Worm (Caenorhabditis elegans): ENCODE data around the gene srp-7.

Gene srp-7

DNA sequence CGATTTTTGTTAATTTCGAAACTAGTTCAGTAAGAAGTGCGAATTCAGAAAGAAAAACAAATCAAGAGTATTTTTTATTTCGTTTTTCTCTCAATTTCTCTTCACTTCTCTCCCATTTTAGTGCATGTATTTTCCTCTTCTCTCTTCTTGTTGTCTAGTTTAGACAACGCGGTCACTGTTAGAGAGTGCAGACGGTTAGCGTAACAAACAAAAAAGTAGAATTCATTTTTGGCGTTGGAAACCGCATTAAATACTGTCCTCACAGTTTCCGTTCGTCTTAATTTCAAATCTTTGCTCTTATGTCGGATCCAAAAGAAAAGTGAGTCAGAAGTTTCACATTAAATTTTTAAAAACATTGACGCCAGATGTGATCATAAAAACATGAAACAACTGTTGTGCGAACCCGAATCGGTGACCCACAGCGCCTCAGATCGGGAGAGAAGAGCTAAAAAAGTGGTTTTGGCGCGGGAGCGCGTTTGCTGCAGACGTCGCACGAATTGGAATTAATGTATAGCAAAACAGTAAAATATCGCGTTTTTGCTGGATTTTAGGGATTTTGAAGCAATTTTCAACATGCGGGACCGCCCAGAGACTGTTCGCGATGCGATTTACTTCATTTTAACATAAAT is at the start of gene srp-7:
Gene srp-7 (plus strand): TSS at position 213 of the 629 bp plus-strand sequence.
- no peak for TF ChIP-seq tab-1 (GFP tag; IDR thresholded peaks at IDR 0.05)
- TF ChIP-seq klf-2 (GFP tag; conservative IDR thresholded peaks at IDR 0.05) = no peak
- TF ChIP-seq ref-1 (GFP tag; conservative IDR thresholded peaks at IDR 0.05) = no peak
- no peak for TF ChIP-seq T22C8.4 (GFP tag; IDR thresholded peaks at IDR 0.05)
- no peak for TF ChIP-seq flt-1 (GFP tag; IDR thresholded peaks at IDR 0.05)
- no peak for TF ChIP-seq ztf-23 (GFP tag; IDR thresholded peaks at IDR 0.05)
- TF ChIP-seq cog-1 (tag; optimal IDR thresholded peaks at IDR 0.05) = no peak
- TF ChIP-seq med-1 (GFP tag; optimal IDR thresholded peaks at IDR 0.05; ENCODE audit: insufficient read depth) = no peak
- TF ChIP-seq ztf-29 (GFP tag; IDR thresholded peaks at IDR 0.05) = no peak

DNA sequence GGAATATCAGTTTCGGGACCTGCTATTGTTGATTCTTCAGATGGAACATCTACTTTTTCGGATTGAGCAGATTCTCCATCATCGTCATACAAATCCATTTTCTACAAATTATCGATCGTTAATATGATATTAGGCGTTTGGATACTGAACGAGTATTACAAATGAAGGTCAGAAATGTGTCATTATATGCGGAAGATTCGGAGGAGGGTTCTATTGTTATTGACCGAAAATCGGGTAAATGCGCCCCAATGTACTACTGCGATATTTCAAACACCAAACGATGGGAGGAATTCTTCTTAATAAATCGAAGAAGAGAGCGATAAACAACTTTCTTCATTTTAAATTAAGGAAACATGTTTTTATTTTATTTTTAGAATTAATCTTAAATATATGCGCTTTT is 49.7 kb upstream of the srp-7 start, which contains the start of gene spr-1:
Gene spr-1 (minus strand): TSS at position 101 of the 400 bp plus-strand sequence.
- TF ChIP-seq ztf-23 (GFP tag; IDR thresholded peaks at IDR 0.05) (no peak), med-1 (GFP tag; optimal IDR thresholded peaks at IDR 0.05; ENCODE audit: insufficient read depth) (no peak), ztf-29 (GFP tag; IDR thresholded peaks at IDR 0.05) (no peak), cog-1 (tag; optimal IDR thresholded peaks at IDR 0.05) (no peak), tab-1 (GFP tag; IDR thresholded peaks at IDR 0.05) (no peak)

DNA sequence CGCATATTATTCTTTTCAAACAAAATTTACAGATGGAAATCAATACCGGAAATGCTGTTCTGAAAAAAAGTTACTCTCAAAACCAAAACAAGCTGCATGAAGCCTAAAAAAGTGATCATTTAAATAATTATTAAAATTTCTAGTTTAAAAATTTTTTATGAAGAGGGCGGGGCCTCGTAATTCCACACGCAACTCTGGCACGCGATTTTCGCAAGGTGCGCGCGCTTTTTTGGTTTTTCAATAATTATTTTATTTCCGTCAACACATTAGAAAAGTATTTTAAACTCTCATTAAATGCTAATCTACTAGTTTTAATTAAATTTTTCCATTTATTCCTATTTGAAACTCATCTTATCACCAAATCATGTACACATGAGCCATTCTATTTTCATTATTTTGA is 49.2 kb upstream of the srp-7 start:
- no peak for TF ChIP-seq med-1 (GFP tag; optimal IDR thresholded peaks at IDR 0.05; ENCODE audit: insufficient read depth)
- no peak for TF ChIP-seq ztf-23 (GFP tag; IDR thresholded peaks at IDR 0.05)
- no peak for TF ChIP-seq flt-1 (GFP tag; IDR thresholded peaks at IDR 0.05)
- no peak for TF ChIP-seq T22C8.4 (GFP tag; IDR thresholded peaks at IDR 0.05)
- no peak for TF ChIP-seq ref-1 (GFP tag; conservative IDR thresholded peaks at IDR 0.05)
- TF ChIP-seq klf-2 (GFP tag; conservative IDR thresholded peaks at IDR 0.05) = no peak
- no peak for TF ChIP-seq tab-1 (GFP tag; IDR thresholded peaks at IDR 0.05)
- TF ChIP-seq cog-1 (tag; optimal IDR thresholded peaks at IDR 0.05) = no peak
- no peak for TF ChIP-seq ztf-29 (GFP tag; IDR thresholded peaks at IDR 0.05)

DNA sequence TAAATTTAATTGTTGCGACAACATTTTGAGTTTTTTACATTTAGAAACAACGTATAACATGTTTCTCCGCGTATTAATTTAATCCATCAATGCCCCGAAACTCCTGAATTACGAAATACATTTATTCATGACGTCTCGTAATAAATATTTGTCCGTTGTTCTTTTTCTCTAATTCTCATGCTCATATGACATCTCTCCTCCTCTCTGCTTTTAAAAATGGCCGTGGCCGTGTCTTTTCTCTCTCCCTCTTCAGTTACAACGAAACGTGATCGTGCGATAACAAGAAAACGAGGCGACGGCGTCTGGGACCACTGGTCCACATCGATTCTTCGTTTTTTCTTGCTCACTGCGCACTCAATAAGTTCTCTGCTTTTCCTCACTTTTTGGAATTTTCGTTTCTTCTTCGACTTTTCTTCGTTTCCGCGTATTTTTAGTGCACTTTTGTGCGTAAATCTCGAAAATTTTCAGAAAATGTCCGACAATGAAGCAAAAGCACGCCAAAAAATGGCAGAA is 48.7 kb upstream of the srp-7 start, which contains the start of gene snap-1:
Gene snap-1 (plus strand): TSS at position 463 of the 513 bp plus-strand sequence.
- no peak for TF ChIP-seq T22C8.4 (GFP tag; IDR thresholded peaks at IDR 0.05)
- TF ChIP-seq flt-1 (GFP tag; IDR thresholded peaks at IDR 0.05) = no peak
- no peak for TF ChIP-seq ztf-23 (GFP tag; IDR thresholded peaks at IDR 0.05)
- TF ChIP-seq cog-1 (tag; optimal IDR thresholded peaks at IDR 0.05) = no peak

DNA sequence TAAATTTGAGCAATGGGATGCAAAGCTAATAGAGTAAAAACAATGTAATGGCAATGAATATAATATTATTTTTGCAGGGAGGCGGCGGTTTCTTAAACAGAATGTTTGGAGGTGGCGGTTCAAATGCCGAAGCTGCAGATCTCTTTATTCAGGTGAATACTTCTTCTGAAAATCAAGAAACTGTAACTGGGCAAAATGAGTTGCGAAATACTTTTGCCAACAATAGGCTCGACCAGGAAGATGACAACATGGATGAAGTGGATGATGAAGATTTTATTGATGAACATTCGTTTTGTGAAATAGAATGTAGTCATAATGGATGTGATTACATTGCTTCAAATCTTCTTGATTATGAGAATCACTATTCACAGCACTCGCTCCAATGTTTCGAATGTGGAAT is 48.1 kb upstream of the srp-7 start:
- TF ChIP-seq cog-1 (tag; optimal IDR thresholded peaks at IDR 0.05) = no peak
- TF ChIP-seq med-1 (GFP tag; optimal IDR thresholded peaks at IDR 0.05; ENCODE audit: insufficient read depth) = no peak
- TF ChIP-seq flt-1 (GFP tag; IDR thresholded peaks at IDR 0.05) = no peak
- no peak for TF ChIP-seq ztf-23 (GFP tag; IDR thresholded peaks at IDR 0.05)
- TF ChIP-seq T22C8.4 (GFP tag; IDR thresholded peaks at IDR 0.05) = no peak
- TF ChIP-seq ztf-29 (GFP tag; IDR thresholded peaks at IDR 0.05) = no peak
- TF ChIP-seq klf-2 (GFP tag; conservative IDR thresholded peaks at IDR 0.05) = no peak
- no peak for TF ChIP-seq ref-1 (GFP tag; conservative IDR thresholded peaks at IDR 0.05)
- no peak for TF ChIP-seq tab-1 (GFP tag; IDR thresholded peaks at IDR 0.05)

DNA sequence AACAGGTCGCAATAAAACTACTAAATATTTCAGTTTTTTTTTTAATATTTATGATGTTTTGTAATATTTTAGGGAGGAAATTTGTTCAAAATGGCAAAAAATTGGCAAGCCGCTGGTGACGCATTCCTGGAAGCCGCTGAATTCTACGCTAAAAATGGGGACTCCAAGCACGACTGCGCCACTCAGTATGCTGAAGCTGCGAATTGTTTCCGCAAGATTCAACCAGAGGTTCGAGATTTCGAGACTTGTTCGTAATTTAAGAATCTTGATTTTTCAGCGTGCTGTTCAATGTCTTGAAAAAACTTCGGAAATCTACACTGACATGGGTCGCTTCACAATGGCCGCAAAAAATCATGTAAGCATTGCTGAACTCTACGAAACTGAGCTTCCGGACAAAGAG is 47.3 kb upstream of the srp-7 start:
- no peak for TF ChIP-seq flt-1 (GFP tag; IDR thresholded peaks at IDR 0.05)
- no peak for TF ChIP-seq ref-1 (GFP tag; conservative IDR thresholded peaks at IDR 0.05)
- no peak for TF ChIP-seq tab-1 (GFP tag; IDR thresholded peaks at IDR 0.05)
- no peak for TF ChIP-seq ztf-23 (GFP tag; IDR thresholded peaks at IDR 0.05)
- TF ChIP-seq ztf-29 (GFP tag; IDR thresholded peaks at IDR 0.05) = no peak
- no peak for TF ChIP-seq cog-1 (tag; optimal IDR thresholded peaks at IDR 0.05)
- no peak for TF ChIP-seq med-1 (GFP tag; optimal IDR thresholded peaks at IDR 0.05; ENCODE audit: insufficient read depth)
- TF ChIP-seq klf-2 (GFP tag; conservative IDR thresholded peaks at IDR 0.05) = no peak
- no peak for TF ChIP-seq T22C8.4 (GFP tag; IDR thresholded peaks at IDR 0.05)

DNA sequence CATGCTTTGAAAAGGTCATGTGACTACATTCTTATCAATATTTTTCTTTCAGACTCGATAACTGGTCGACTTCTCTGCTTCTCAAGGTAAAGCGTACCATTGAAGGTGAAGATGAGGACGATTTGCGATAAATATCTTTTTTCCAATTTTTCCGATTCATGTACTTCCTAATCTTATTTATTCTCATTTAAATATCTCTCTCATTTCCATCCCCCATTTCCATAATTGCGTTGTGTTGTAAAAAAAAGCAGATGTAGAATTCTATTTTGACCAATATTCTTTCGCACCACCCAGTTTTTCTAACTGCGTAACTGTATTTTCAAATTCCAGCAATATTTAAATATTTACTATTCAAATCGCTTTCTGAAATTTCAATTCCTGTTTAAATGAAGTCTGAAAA is 46.0 kb upstream of the srp-7 start, which contains the start of gene D1014.4:
Gene D1014.4 (plus strand): TSS at position 301 of the 400 bp plus-strand sequence.
- TF ChIP-seq ztf-29 (GFP tag; IDR thresholded peaks at IDR 0.05) = no peak
- TF ChIP-seq T22C8.4 (GFP tag; IDR thresholded peaks at IDR 0.05) = no peak
- TF ChIP-seq cog-1 (tag; optimal IDR thresholded peaks at IDR 0.05) = no peak
- TF ChIP-seq klf-2 (GFP tag; conservative IDR thresholded peaks at IDR 0.05) = no peak
- no peak for TF ChIP-seq med-1 (GFP tag; optimal IDR thresholded peaks at IDR 0.05; ENCODE audit: insufficient read depth)
- TF ChIP-seq ztf-23 (GFP tag; IDR thresholded peaks at IDR 0.05) = no peak
- TF ChIP-seq ref-1 (GFP tag; conservative IDR thresholded peaks at IDR 0.05) = no peak
- no peak for TF ChIP-seq tab-1 (GFP tag; IDR thresholded peaks at IDR 0.05)

DNA sequence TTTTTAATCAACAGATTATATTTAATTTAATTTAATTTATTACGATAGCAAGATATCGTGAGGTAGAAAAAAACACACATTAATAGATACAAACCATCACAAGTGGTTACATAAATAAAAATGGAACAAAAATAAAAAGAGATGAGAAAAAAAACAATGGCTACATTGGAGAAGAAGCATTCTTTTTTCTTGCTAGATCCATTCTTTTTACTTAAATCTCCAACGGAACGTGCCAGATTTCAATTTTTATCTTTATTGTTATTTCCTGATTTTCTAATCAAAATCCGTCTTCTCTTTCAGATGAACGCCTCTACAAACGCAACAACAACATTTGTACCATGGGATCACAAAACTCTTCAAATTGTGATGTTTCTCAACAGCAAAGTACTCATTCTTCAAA is 35.3 kb upstream of the srp-7 start, which contains the start of gene D1014.2:
Gene D1014.2 (plus strand): TSS at position 301 of the 400 bp plus-strand sequence.
- TF ChIP-seq ztf-23 (GFP tag; IDR thresholded peaks at IDR 0.05) (no peak), ztf-29 (GFP tag; IDR thresholded peaks at IDR 0.05) (no peak), tab-1 (GFP tag; IDR thresholded peaks at IDR 0.05) (no peak), flt-1 (GFP tag; IDR thresholded peaks at IDR 0.05) (no peak), ref-1 (GFP tag; conservative IDR thresholded peaks at IDR 0.05) (no peak), med-1 (GFP tag; optimal IDR thresholded peaks at IDR 0.05; ENCODE audit: insufficient read depth) (no peak), cog-1 (tag; optimal IDR thresholded peaks at IDR 0.05) (no peak), klf-2 (GFP tag; conservative IDR thresholded peaks at IDR 0.05) (no peak)

DNA sequence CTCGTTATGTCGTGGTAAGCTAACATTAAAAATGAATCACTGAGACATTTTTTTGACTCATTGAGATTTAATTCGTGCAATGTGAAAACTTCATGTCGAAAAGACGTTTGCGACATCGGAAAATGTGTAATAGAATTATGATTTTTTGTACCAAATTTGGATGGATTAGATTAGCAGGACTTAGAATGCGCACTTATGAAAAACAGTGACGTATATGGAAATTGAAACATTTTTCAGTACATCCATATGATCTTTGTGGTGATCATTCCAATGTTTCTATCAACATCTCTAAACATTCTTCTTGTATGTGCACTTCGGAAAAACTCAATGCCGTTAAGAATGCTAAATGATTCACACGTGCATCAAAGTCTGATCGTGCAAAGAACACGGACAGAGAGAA is 34.4 kb upstream of the srp-7 start:
- no peak for TF ChIP-seq T22C8.4 (GFP tag; IDR thresholded peaks at IDR 0.05)
- no peak for TF ChIP-seq med-1 (GFP tag; optimal IDR thresholded peaks at IDR 0.05; ENCODE audit: insufficient read depth)
- TF ChIP-seq ztf-29 (GFP tag; IDR thresholded peaks at IDR 0.05) = no peak
- TF ChIP-seq ztf-23 (GFP tag; IDR thresholded peaks at IDR 0.05) = no peak
- no peak for TF ChIP-seq cog-1 (tag; optimal IDR thresholded peaks at IDR 0.05)
- no peak for TF ChIP-seq ref-1 (GFP tag; conservative IDR thresholded peaks at IDR 0.05)
- no peak for TF ChIP-seq klf-2 (GFP tag; conservative IDR thresholded peaks at IDR 0.05)
- TF ChIP-seq flt-1 (GFP tag; IDR thresholded peaks at IDR 0.05) = no peak
- no peak for TF ChIP-seq tab-1 (GFP tag; IDR thresholded peaks at IDR 0.05)
